Worm (Caenorhabditis elegans): ENCODE data around the gene gpa-18.
"Not testable (repeated sequence)": the region's sequence is repeated elsewhere in the genome, so short reads cannot be mapped to it uniquely, and the experiment has no call there.

The gpa-18 gene

DNA sequence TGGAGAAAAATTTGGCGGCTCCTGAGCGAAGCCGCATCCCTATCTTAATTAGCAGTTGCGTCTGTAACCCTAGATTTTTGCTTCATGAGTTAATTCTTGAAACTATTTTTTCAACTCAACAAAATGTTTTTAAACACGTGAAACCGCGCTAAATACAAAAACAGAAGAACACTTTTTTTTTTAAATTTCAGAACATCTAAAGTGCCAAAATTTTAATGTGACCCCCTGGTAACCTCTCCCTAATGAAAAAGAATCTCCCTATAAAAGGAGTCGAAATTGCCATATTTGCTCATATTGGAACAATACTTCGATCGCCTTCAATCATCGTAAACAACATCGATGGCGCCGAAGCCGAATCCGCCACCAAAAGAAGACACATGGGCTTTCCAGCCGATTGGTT, 31.1 kb upstream of the gpa-18 start, which contains the start of gene nsph-4.1:
Gene nsph-4.1 (plus strand): TSS at position 301 of the 400 bp plus-strand sequence.
- not testable (repeated sequence) for TF ChIP-seq F39B2.1, D2030.7, Y53F4B.3 (GFP tag; IDR thresholded peaks at IDR 0.05)

DNA sequence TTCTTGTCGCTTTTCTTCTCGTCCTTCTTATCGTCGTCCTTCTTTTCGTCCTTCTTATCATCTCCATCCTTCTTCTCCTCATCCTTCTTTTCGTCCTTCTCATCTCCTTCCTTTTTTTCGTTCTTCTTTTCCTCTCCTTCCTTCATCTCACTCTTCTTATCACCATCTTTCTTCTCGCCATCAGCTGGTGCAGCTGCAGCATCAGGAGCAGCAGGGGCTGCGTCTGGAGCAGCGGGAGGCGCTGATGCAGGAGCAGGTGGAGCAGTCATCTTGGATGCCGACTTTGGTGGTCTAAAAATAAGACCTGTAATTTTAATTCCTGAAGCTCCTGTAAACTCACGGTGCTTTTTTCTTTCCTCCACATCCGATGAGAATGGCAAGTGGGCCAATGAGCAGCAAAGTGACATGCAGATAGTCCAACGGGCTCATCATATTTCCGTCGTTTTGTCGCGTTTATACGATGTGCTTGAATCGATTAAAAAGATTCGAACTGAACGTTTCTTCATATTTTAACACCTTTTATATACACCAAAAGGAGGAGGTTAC, 29.9 kb upstream of the gpa-18 start, which contains the start of gene cylc-1:
Gene cylc-1 (minus strand): TSS at position 496 of the 546 bp plus-strand sequence.
- TF ChIP-seq zfh-2 (GFP tag; conservative IDR thresholded peaks at IDR 0.05) (peak; percentile 79), egrh-3 (GFP tag; IDR thresholded peaks at IDR 0.05) (peak; percentile 68)

DNA sequence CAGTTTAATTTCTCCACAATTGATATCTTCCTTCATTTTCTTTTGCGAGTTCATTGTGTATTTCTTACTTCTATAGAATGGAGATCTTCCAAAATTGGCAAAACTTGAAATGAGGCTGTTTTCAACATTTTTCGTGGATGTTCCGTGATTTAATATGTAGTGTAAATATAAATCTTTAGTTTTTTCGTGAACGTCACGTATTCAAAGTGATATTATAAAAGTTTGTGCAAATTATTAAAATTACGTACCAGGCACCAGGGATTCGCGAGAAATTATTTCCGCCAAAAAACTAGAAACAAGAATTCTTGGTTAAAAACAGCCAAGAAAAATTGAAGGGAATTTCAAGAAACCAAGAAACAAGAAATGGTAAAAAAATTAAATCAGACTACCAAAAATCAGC, 28.8 kb upstream of the gpa-18 start, which contains the start of gene Y59E9AL.8:
Gene Y59E9AL.8 (minus strand): TSS at position 101 of the 400 bp plus-strand sequence.
- TF ChIP-seq ceh-40 (GFP tag; IDR thresholded peaks at IDR 0.05) (no peak), tbx-9 (tag; optimal IDR thresholded peaks at IDR 0.05; ENCODE audit: borderline replicate concordance) (no peak), zim-3 (tag; optimal IDR thresholded peaks at IDR 0.05) (no peak), mes-4 (tag; optimal IDR thresholded peaks at IDR 0.05) (no peak), madf-6 (GFP tag; IDR thresholded peaks at IDR 0.05) (no peak), ztf-6 (GFP tag; IDR thresholded peaks at IDR 0.05) (no peak), F10E7.11 (tag; optimal IDR thresholded peaks at IDR 0.05) (no peak), aptf-3 (GFP tag; IDR thresholded peaks at IDR 0.05) (no peak), K11D2.4 (GFP tag; IDR thresholded peaks at IDR 0.05) (no peak), F52B5.7 (tag; optimal IDR thresholded peaks at IDR 0.05) (no peak), attf-3 (GFP tag; conservative IDR thresholded peaks at IDR 0.05) (no peak), ceh-91 (GFP tag; IDR thresholded peaks at IDR 0.05) (no peak), xnd-1 (tag; optimal IDR thresholded peaks at IDR 0.05) (no peak), hmg-1.2 (GFP tag; IDR thresholded peaks at IDR 0.05) (no peak), snpc-3.4 (tag; optimal IDR thresholded peaks at IDR 0.05) (no peak), nfya-1 (tag; optimal IDR thresholded peaks at IDR 0.05; ENCODE audit: borderline replicate concordance, insufficient read depth) (no peak), ama-1 (optimal IDR thresholded peaks at IDR 0.05) (no peak), ama-1 (GFP tag; optimal IDR thresholded peaks at IDR 0.05) (no peak), ztf-3 (GFP tag; optimal IDR thresholded peaks at IDR 0.05) (no peak), C06A6.2 (GFP tag; conservative IDR thresholded peaks at IDR 0.05) (no peak), madf-10 (tag; optimal IDR thresholded peaks at IDR 0.05) (no peak)

DNA sequence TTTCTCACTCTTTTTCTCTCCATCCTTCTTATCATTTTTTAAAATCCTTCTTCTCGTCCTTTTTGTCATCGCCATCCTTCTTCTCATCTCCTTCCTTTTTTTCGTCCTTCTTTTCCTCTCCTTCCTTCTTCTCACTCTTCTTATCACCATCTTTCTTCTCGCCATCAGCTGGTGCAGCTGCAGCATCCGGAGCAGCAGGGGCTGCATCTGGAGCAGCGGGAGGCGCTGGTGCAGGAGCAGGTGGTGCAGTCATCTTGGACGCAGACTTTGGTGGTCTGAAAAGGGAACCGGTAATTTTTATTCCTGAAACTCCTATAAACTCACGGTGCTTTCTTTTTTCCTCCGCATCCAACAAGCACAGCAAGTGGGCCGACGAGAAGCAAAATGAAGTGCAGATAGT, 26.3 kb upstream of the gpa-18 start:
- TF ChIP-seq egrh-3 (GFP tag; IDR thresholded peaks at IDR 0.05) (peak; percentile 84; the same call in 1 of the 2 replicates), madf-8 (GFP tag; conservative IDR thresholded peaks at IDR 0.05) (no peak), F22D6.2 (tag; optimal IDR thresholded peaks at IDR 0.05) (no peak), C17E4.6 (GFP tag; IDR thresholded peaks at IDR 0.05) (no peak), F52B5.7 (tag; optimal IDR thresholded peaks at IDR 0.05) (no peak)

DNA sequence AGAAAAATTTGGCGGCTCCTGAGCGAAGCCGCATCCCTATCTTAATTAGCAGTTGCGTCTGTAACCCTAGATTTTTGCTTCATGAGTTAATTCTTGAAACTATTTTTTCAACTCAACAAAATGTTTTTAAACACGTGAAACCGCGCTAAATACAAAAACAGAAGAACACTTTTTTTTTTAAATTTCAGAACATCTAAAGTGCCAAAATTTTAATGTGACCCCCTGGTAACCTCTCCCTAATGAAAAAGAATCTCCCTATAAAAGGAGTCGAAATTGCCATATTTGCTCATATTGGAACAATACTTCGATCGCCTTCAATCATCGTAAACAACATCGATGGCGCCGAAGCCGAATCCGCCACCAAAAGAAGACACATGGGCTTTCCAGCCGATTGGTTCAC, 23.1 kb upstream of the gpa-18 start, which contains the start of gene nsph-4.2:
Gene nsph-4.2 (plus strand): TSS at position 301 of the 400 bp plus-strand sequence.
- TF ChIP-seq egl-44 (GFP tag; IDR thresholded peaks at IDR 0.05); tbx-9 (tag; optimal IDR thresholded peaks at IDR 0.05; ENCODE audit: borderline replicate concordance); hmg-1.2 (GFP tag; IDR thresholded peaks at IDR 0.05): not testable (repeated sequence)

DNA sequence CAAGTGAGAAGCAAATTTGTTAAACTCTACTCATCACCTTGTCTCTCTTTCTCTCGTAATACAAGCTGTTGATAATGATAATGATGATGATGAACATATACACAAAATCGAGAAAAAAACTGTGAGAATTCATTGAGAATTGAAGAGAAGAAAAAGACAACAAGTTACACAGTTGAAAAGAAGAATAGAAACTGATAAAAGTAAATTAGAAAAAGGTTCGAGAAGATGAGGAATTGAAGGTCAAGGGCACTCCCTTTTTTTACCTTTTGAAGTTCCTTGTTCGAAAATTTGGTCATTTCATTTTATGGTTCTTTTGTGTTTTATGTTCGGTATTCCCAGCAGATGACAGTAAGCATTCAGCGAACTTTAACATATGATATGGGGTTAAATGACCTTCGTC, 20.9 kb upstream of the gpa-18 start:
- TF ChIP-seq ccch-3 (GFP tag; optimal IDR thresholded peaks at IDR 0.05) (no peak), somi-1 (GFP tag; optimal IDR thresholded peaks at IDR 0.05) (peak; percentile 46)

All from whole organism, young adult.